Fruit fly (Drosophila melanogaster) whole organism, prepupa: ENCODE results near the gene CG42487.

ENCODE experiments used
- CG10631 ChIP-seq: fragments of 200-800 bp; sonication (Bioruptor generic); optimal IDR thresholded peaks from 2 replicates; lab custom pipeline; 2016; ENCODE audit warnings: missing biosample characterization, missing genetic modification characterization
- CG10669 ChIP-seq: fragments of 200-800 bp; sonication (Bioruptor generic); optimal IDR thresholded peaks from 3 replicates; lab custom pipeline; 2018; ENCODE audit warnings: missing biosample characterization, mild to moderate bottlenecking, missing genetic modification characterization, moderate library complexity
- CG11294 ChIP-seq: fragments of 200-800 bp; sonication (Bioruptor generic); IDR thresholded peaks from 2 replicates; pipeline ENCODE4 v1.3.6; 2022; ENCODE audit warnings: missing biosample characterization, missing genetic modification characterization
- CG15336 ChIP-seq: fragments of 200-800 bp; sonication (Bioruptor generic); IDR thresholded peaks from 2 replicates; pipeline ENCODE4 v1.3.6; 2022; ENCODE audit warnings: missing biosample characterization, missing genetic modification characterization
- CG1621 ChIP-seq: fragments of 200-800 bp; sonication (Bioruptor generic); optimal IDR thresholded peaks from 3 replicates; lab custom pipeline; 2018; ENCODE audit warnings: missing biosample characterization, mild to moderate bottlenecking, missing genetic modification characterization
- CG16779 ChIP-seq: fragments of 200-800 bp; sonication (Bioruptor generic); optimal IDR thresholded peaks from 3 replicates; lab custom pipeline; 2017; ENCODE audit warnings: missing biosample characterization, mild to moderate bottlenecking, missing genetic modification characterization
- CG3032 ChIP-seq: fragments of 200-800 bp; optimal IDR thresholded peaks from 2 replicates; lab custom pipeline; 2019; ENCODE audit warnings: missing biosample characterization, mild to moderate bottlenecking, missing genetic modification characterization, moderate library complexity
- CG32006 ChIP-seq: fragments of 200-800 bp; sonication (Bioruptor generic); optimal IDR thresholded peaks from 3 replicates; lab custom pipeline; 2017; ENCODE audit warnings: missing biosample characterization, mild to moderate bottlenecking, missing genetic modification characterization
- CG4318 ChIP-seq: fragments of 200-800 bp; sonication (Bioruptor generic); optimal IDR thresholded peaks from 3 replicates; lab custom pipeline; 2017; ENCODE audit warnings: missing biosample characterization, mild to moderate bottlenecking, missing genetic modification characterization
- CG6163 ChIP-seq: fragments of 200-800 bp; sonication (Bioruptor generic); IDR thresholded peaks from 3 replicates; pipeline ENCODE4 v1.3.6; 2022; ENCODE audit warnings: missing biosample characterization, missing genetic modification characterization
- CG6276 ChIP-seq: fragments of 200-800 bp; sonication (Bioruptor generic); optimal IDR thresholded peaks from 2 replicates; lab custom pipeline; 2017; ENCODE audit warnings: missing biosample characterization, mild to moderate bottlenecking, missing genetic modification characterization
- CG6792 ChIP-seq: fragments of 200-800 bp; sonication (Bioruptor generic); optimal IDR thresholded peaks from 3 replicates; lab custom pipeline; 2016; ENCODE audit warnings: missing biosample characterization, missing genetic modification characterization
- CG6854 ChIP-seq: fragments of 200-800 bp; sonication (Bioruptor generic); optimal IDR thresholded peaks from 2 replicates; lab custom pipeline; 2017; ENCODE audit warnings: missing biosample characterization, mild to moderate bottlenecking, missing genetic modification characterization
- CG8119 ChIP-seq: fragments of 200-800 bp; sonication (Bioruptor generic); IDR thresholded peaks from 3 replicates; pipeline ENCODE4 v1.3.6; 2022; ENCODE audit warnings: missing biosample characterization, missing genetic modification characterization
- CG8319 ChIP-seq: fragments of 200-800 bp; sonication (Bioruptor generic); optimal IDR thresholded peaks from 3 replicates; lab custom pipeline; 2016; ENCODE audit warnings: missing biosample characterization, missing genetic modification characterization
- CG8632 ChIP-seq: fragments of 200-800 bp; sonication (Bioruptor generic); optimal IDR thresholded peaks from 3 replicates; lab custom pipeline; 2016; ENCODE audit warnings: missing biosample characterization, missing genetic modification characterization
- CG9139 ChIP-seq: fragments of 200-800 bp; sonication (Bioruptor generic); optimal IDR thresholded peaks from 3 replicates; lab custom pipeline; 2017; ENCODE audit warnings: missing biosample characterization, mild to moderate bottlenecking, missing genetic modification characterization
- Eip78C ChIP-seq: fragments of 200-800 bp; sonication (Bioruptor generic); peaks from one replicate; lab custom pipeline; 2016; ENCODE audit warnings: missing biosample characterization, missing genetic modification characterization
- Eip93F ChIP-seq: fragments of 200-800 bp; sonication (Bioruptor generic); optimal IDR thresholded peaks from 2 replicates; lab custom pipeline; 2016; ENCODE audit warnings: missing biosample characterization, mild to moderate bottlenecking, missing genetic modification characterization
- Ets21C ChIP-seq: fragments of 200-800 bp; sonication (Bioruptor generic); optimal IDR thresholded peaks from 3 replicates; lab custom pipeline; 2016; ENCODE audit warnings: missing biosample characterization, missing genetic modification characterization
- Hr39 ChIP-seq: fragments of 200-800 bp; sonication (Bioruptor generic); optimal IDR thresholded peaks from 2 replicates; lab custom pipeline; 2016; ENCODE audit warnings: missing biosample characterization, missing genetic modification characterization
- Hr4 ChIP-seq: fragments of 200-800 bp; sonication (Bioruptor generic); optimal IDR thresholded peaks from 3 replicates; lab custom pipeline; 2016; ENCODE audit warnings: missing biosample characterization, missing genetic modification characterization
- Smox ChIP-seq: fragments of 200-800 bp; sonication (Bioruptor generic); optimal IDR thresholded peaks from 3 replicates; lab custom pipeline; 2016; ENCODE audit warnings: missing biosample characterization, missing genetic modification characterization
- achi ChIP-seq: fragments of 200-800 bp; sonication (Bioruptor generic); optimal IDR thresholded peaks from 3 replicates; lab custom pipeline; 2016; ENCODE audit warnings: missing biosample characterization, missing genetic modification characterization
- cyc ChIP-seq: fragments of 200-800 bp; sonication (Bioruptor generic); optimal IDR thresholded peaks from 3 replicates; lab custom pipeline; 2016; ENCODE audit warnings: missing biosample characterization, missing genetic modification characterization
- dac ChIP-seq: fragments of 200-800 bp; sonication (Bioruptor generic); optimal IDR thresholded peaks from 2 replicates; lab custom pipeline; 2017; ENCODE audit warnings: missing biosample characterization, mild to moderate bottlenecking, missing genetic modification characterization
- esn ChIP-seq: fragments of 200-800 bp; sonication (Bioruptor generic); optimal IDR thresholded peaks from 2 replicates; lab custom pipeline; 2016; ENCODE audit warnings: missing biosample characterization, mild to moderate bottlenecking, missing genetic modification characterization, moderate library complexity
- fd59A ChIP-seq: fragments of 200-800 bp; sonication (Bioruptor generic); optimal IDR thresholded peaks from 2 replicates; lab custom pipeline; 2017; ENCODE audit warnings: missing biosample characterization, mild to moderate bottlenecking, missing genetic modification characterization, missing genetic modification reagents
- lz ChIP-seq: fragments of 200-800 bp; sonication (Bioruptor generic); optimal IDR thresholded peaks from 3 replicates; lab custom pipeline; 2016; ENCODE audit warnings: missing biosample characterization, missing genetic modification characterization
- net ChIP-seq: fragments of 200-800 bp; sonication (Bioruptor generic); optimal IDR thresholded peaks from 3 replicates; lab custom pipeline; 2016; ENCODE audit warnings: missing biosample characterization, missing genetic modification characterization
- pdm3 ChIP-seq: fragments of 200-800 bp; sonication (Bioruptor generic); optimal IDR thresholded peaks from 3 replicates; lab custom pipeline; 2016; ENCODE audit warnings: missing biosample characterization, missing genetic modification characterization
- salr ChIP-seq, 2 experiments: fragments of 200-800 bp; sonication (Bioruptor generic); optimal IDR thresholded peaks; 3 replicates each; lab custom pipeline; 2016 to 2018; ENCODE audit warnings: missing biosample characterization in 2 of 2, missing genetic modification characterization in 2 of 2, mild to moderate bottlenecking in 1 of 2
- spab ChIP-seq: fragments of 200-800 bp; sonication (Bioruptor generic); optimal IDR thresholded peaks from 2 replicates; lab custom pipeline; 2017; ENCODE audit warnings: missing biosample characterization, mild to moderate bottlenecking, missing genetic modification characterization, missing genetic modification reagents
- ss ChIP-seq, 2 experiments: fragments of 200-800 bp; sonication (Bioruptor generic); optimal IDR thresholded peaks; 2 replicates in 1 of 2; 3 replicates in 1 of 2; lab custom pipeline; 2017 to 2018; ENCODE audit warnings: mild to moderate bottlenecking in 2 of 2, missing biosample characterization in 2 of 2, missing genetic modification characterization in 2 of 2, moderate library complexity in 1 of 2
- svp ChIP-seq: fragments of 200-800 bp; sonication (Bioruptor generic); peaks from one replicate; lab custom pipeline; 2016; ENCODE audit warnings: missing biosample characterization, missing genetic modification characterization
- vri ChIP-seq: fragments of 200-800 bp; sonication (Bioruptor generic); optimal IDR thresholded peaks from 3 replicates; lab custom pipeline; 2016; ENCODE audit warnings: missing biosample characterization, mild to moderate bottlenecking, missing genetic modification characterization

The CG42487 gene

dm6 chr3R:27931461-27931860 is 27.6 kb downstream of the CG42487 start:
- TF ChIP-seq dac: no peak
- TF ChIP-seq CG8119 (GFP tag; lab: Robert Waterston, UW): no peak
- TF ChIP-seq CG10669 (GFP tag; lab: Kevin White, UChicago): no peak
- no peak for TF ChIP-seq CG6854 (GFP tag; lab: Kevin White, UChicago)
- no peak for TF ChIP-seq CG11294 (GFP tag; lab: Robert Waterston, UW)
- no peak for TF ChIP-seq CG6276 (GFP tag; lab: Kevin White, UChicago)
- no peak for TF ChIP-seq CG8319 (GFP tag; lab: Kevin White, UChicago)
- no peak for TF ChIP-seq CG8632 (GFP tag; lab: Kevin White, UChicago)
- TF ChIP-seq ss (GFP tag; optimal IDR thresholded peaks at IDR 0.05; lab: Kevin White, UChicago): no peak
- no peak for TF ChIP-seq net (GFP tag; lab: Kevin White, UChicago)
- no peak for TF ChIP-seq Smox (GFP tag; lab: Kevin White, UChicago)
- TF ChIP-seq CG1621: no peak
- TF ChIP-seq svp (GFP tag; lab: Kevin White, UChicago): no peak
- TF ChIP-seq Hr39 (GFP tag; lab: Kevin White, UChicago): no peak
- no peak for TF ChIP-seq CG6792 (GFP tag; lab: Kevin White, UChicago)
- no peak for TF ChIP-seq CG6163
- no peak for TF ChIP-seq Hr4
- TF ChIP-seq pdm3 (GFP tag; lab: Kevin White, UChicago): no peak
- no peak for TF ChIP-seq CG10631 (GFP tag; lab: Kevin White, UChicago)
- no peak for TF ChIP-seq CG4318

- no peak for TF ChIP-seq CG8119 (GFP tag; lab: Robert Waterston, UW)
- peak; percentile 42 for TF ChIP-seq CG16779 (tag; lab: Kevin White, UChicago)
- TF ChIP-seq Eip93F (GFP tag; lab: Kevin White, UChicago): peak; percentile 71
- no peak for TF ChIP-seq dac
- peak; percentile 13 for TF ChIP-seq CG6276 (GFP tag; lab: Kevin White, UChicago)
- TF ChIP-seq cyc (GFP tag; lab: Kevin White, UChicago): no peak
- peak; percentile 91 for TF ChIP-seq vri (GFP tag; lab: Kevin White, UChicago)
- TF ChIP-seq CG3032 (tag; lab: Kevin White, UChicago): no peak
- peak; percentile 1 for TF ChIP-seq CG6854 (GFP tag; lab: Kevin White, UChicago)
- TF ChIP-seq Eip78C (GFP tag; lab: Kevin White, UChicago): peak; percentile 13
- peak in 1 of 2 experiments; percentile 16 for TF ChIP-seq ss (GFP tag; optimal IDR thresholded peaks at IDR 0.05; lab: Kevin White, UChicago)
- TF ChIP-seq svp (GFP tag; lab: Kevin White, UChicago): peak; percentile 87
- TF ChIP-seq, all 60 proteins: peak for 8
Observed at dm6 chr3R:27928984-27929924, 29.8 kb downstream of the CG42487 start.

dm6 chr3R:27928140-27928539 is 30.9 kb downstream of the CG42487 start, which contains the start of gene nenya:
Gene nenya (minus strand): TSS chr3R:27928174.
- TF ChIP-seq net (GFP tag; lab: Kevin White, UChicago) (no peak), CG11294 (GFP tag; lab: Robert Waterston, UW) (no peak), fd59A (no peak), Ets21C (GFP tag; lab: Kevin White, UChicago) (no peak), esn (GFP tag; lab: Kevin White, UChicago) (peak; percentile 5), CG32006 (GFP tag; lab: Kevin White, UChicago) (no peak), svp (GFP tag; lab: Kevin White, UChicago) (peak; percentile 67), spab (GFP tag; lab: Kevin White, UChicago) (no peak), CG9139 (GFP tag; lab: Kevin White, UChicago) (no peak), CG6276 (GFP tag; lab: Kevin White, UChicago) (no peak), achi (GFP tag; lab: Kevin White, UChicago) (no peak), CG15336 (GFP tag; lab: Robert Waterston, UW) (no peak), Eip78C (GFP tag; lab: Kevin White, UChicago) (peak; percentile 43), lz (GFP tag; lab: Kevin White, UChicago) (no peak), salr (GFP tag; optimal IDR thresholded peaks at IDR 0.05; lab: Kevin White, UChicago) (no peak), dac (no peak)
